Worm (Caenorhabditis elegans) whole organism, L3 larva: ENCODE data around the gene mex-5.

Experiments
- R02D3.7 ChIP-seq: fragments of 150-350 bp; optimal IDR thresholded peaks from 2 replicates; lab custom pipeline; 2014; ENCODE audit warnings: missing biosample characterization, missing genetic modification characterization
- ZK546.5 ChIP-seq: sonication (generic microtip); optimal IDR thresholded peaks from 2 replicates; lab custom pipeline; 2017; ENCODE audit warnings: missing biosample characterization, missing genetic modification characterization
- ama-1 ChIP-seq: fragments of 150-350 bp; optimal IDR thresholded peaks from 2 replicates; lab custom pipeline; 2018
- ceh-28 ChIP-seq: fragments of 150-350 bp; optimal IDR thresholded peaks from 2 replicates; lab custom pipeline; 2014; ENCODE audit warnings: missing biosample characterization, missing genetic modification reagents, missing genetic modification characterization
- daf-12 ChIP-seq: fragments of 150-350 bp; optimal IDR thresholded peaks from 2 replicates; lab custom pipeline; 2014; ENCODE audit warnings: missing biosample characterization, missing genetic modification reagents, missing genetic modification characterization
- egl-5 ChIP-seq: fragments of 150-350 bp; optimal IDR thresholded peaks from 2 replicates; lab custom pipeline; 2017; ENCODE audit warnings: missing biosample characterization, missing genetic modification reagents, missing genetic modification characterization, inconsistent platforms
- elt-1 ChIP-seq: fragments of 150-350 bp; optimal IDR thresholded peaks from 2 replicates; lab custom pipeline; 2014; ENCODE audit warnings: missing biosample characterization, missing genetic modification characterization
- elt-2 ChIP-seq: sonication (generic microtip); optimal IDR thresholded peaks from 2 replicates; lab custom pipeline; 2016; ENCODE audit warnings: missing genetic modification reagents, mild to moderate bottlenecking, missing genetic modification characterization, missing compliant biosample characterization
- elt-3 ChIP-seq, 3 experiments: fragments of 150-350 bp in 1 of 3; sonication (generic microtip) in 2 of 3; optimal IDR thresholded peaks; 2 replicates in 2 of 3; 4 replicates in 1 of 3; lab custom pipeline; 2014 to 2017; ENCODE audit warnings: missing biosample characterization in 3 of 3, missing genetic modification characterization in 3 of 3
- fkh-10 ChIP-seq: sonication (generic microtip); optimal IDR thresholded peaks from 2 replicates; lab custom pipeline; 2017; ENCODE audit warnings: missing biosample characterization, missing genetic modification reagents, missing genetic modification characterization
- fkh-2 ChIP-seq: fragments of 150-350 bp; optimal IDR thresholded peaks from 2 replicates; lab custom pipeline; 2014; ENCODE audit warnings: missing biosample characterization, missing genetic modification reagents, missing genetic modification characterization
- hmg-11 ChIP-seq: sonication (generic microtip); optimal IDR thresholded peaks from 2 replicates; lab custom pipeline; 2016; ENCODE audit warnings: missing genetic modification characterization, missing compliant biosample characterization
- jun-1 ChIP-seq: fragments of 150-350 bp; optimal IDR thresholded peaks from 2 replicates; lab custom pipeline; 2014; ENCODE audit warnings: missing biosample characterization, missing genetic modification reagents, missing genetic modification characterization
- lin-15B ChIP-seq: fragments of 150-350 bp; optimal IDR thresholded peaks from 2 replicates; lab custom pipeline; 2014; ENCODE audit warnings: missing biosample characterization, missing genetic modification characterization
- lin-39 ChIP-seq: fragments of 150-350 bp; optimal IDR thresholded peaks from 2 replicates; lab custom pipeline; 2018; ENCODE audit warnings: missing biosample characterization, missing genetic modification reagents, missing genetic modification characterization
- lsy-12 ChIP-seq: sonication (generic microtip); optimal IDR thresholded peaks from 2 replicates; lab custom pipeline; 2016; ENCODE audit warnings: mild to moderate bottlenecking, missing genetic modification characterization, missing compliant biosample characterization
- mdl-1 ChIP-seq: fragments of 150-350 bp; optimal IDR thresholded peaks from 2 replicates; lab custom pipeline; 2014; ENCODE audit warnings: missing biosample characterization, missing genetic modification characterization
- mml-1 ChIP-seq: fragments of 150-350 bp; sonication (generic microtip); optimal IDR thresholded peaks from 3 replicates; lab custom pipeline; 2014; ENCODE audit warnings: missing biosample characterization, missing genetic modification characterization
- nfya-1 ChIP-seq: sonication (generic microtip); optimal IDR thresholded peaks from 2 replicates; lab custom pipeline; 2017; ENCODE audit warnings: missing genetic modification characterization, mild to moderate bottlenecking, missing compliant biosample characterization, antibody characterized with exemption, moderate library complexity; ENCODE audit not compliant: insufficient read depth
- nhr-11 ChIP-seq: fragments of 150-350 bp; optimal IDR thresholded peaks from 2 replicates; lab custom pipeline; 2014; ENCODE audit warnings: missing biosample characterization, missing genetic modification characterization
- nhr-12 ChIP-seq: fragments of 150-350 bp; optimal IDR thresholded peaks from 2 replicates; lab custom pipeline; 2014; ENCODE audit warnings: missing biosample characterization, missing genetic modification characterization
- nhr-23 ChIP-seq: fragments of 150-350 bp; optimal IDR thresholded peaks from 2 replicates; lab custom pipeline; 2014; ENCODE audit warnings: missing biosample characterization, missing genetic modification reagents, missing genetic modification characterization
- nhr-237 ChIP-seq: fragments of 150-350 bp; optimal IDR thresholded peaks from 2 replicates; lab custom pipeline; 2014; ENCODE audit warnings: missing biosample characterization, missing genetic modification characterization
- nhr-43 ChIP-seq: sonication (generic microtip); optimal IDR thresholded peaks from 2 replicates; lab custom pipeline; 2016; ENCODE audit warnings: mild to moderate bottlenecking, missing genetic modification characterization, missing compliant biosample characterization; ENCODE audit not compliant: poor library complexity, severe bottlenecking
- sea-2 ChIP-seq: fragments of 150-350 bp; sonication (generic microtip); optimal IDR thresholded peaks from 4 replicates; lab custom pipeline; 2014; ENCODE audit warnings: missing biosample characterization, missing genetic modification reagents, missing genetic modification characterization
- skn-1 ChIP-seq: fragments of 150-350 bp; optimal IDR thresholded peaks from 2 replicates; lab custom pipeline; 2014; ENCODE audit warnings: missing biosample characterization, missing genetic modification characterization
- tbx-2 ChIP-seq: sonication (generic microtip); optimal IDR thresholded peaks from 2 replicates; lab custom pipeline; 2016; ENCODE audit warnings: mild to moderate bottlenecking, missing genetic modification characterization, missing compliant biosample characterization
- ztf-11 ChIP-seq: fragments of 150-350 bp; optimal IDR thresholded peaks from 2 replicates; lab custom pipeline; 2014; ENCODE audit warnings: missing biosample characterization, missing genetic modification characterization

Gene mex-5

DNA sequence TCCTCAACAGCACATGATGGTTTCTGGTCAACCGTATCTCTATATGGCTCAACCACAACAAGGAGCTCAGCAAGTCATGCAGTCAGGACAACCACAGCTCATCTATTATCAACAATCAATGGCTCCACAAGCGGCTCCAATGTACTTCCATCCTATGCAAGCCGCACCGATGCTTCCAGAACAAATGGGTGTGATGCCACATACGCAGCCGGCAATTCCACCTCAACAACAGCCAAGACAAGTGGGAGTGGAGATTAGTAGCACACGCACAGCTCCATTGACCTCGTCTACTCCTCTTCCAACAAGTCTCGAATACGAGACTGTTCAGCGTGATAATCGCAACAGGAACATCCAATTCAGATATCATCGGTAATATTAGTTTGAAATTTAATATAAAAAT is 521 bp downstream of the mex-5 start:
- TF ChIP-seq daf-12 (tag; lab: Kevin White, UChicago) = no peak
- TF ChIP-seq sea-2 (GFP tag; lab: Kevin White, UChicago) = no peak
- no peak for TF ChIP-seq hmg-11 (tag; lab: Kevin White, UChicago)
- TF ChIP-seq mml-1 (tag; lab: Kevin White, UChicago) = no peak
- no peak for TF ChIP-seq ceh-28 (tag; lab: Kevin White, UChicago)
- no peak for TF ChIP-seq mdl-1
- no peak for TF ChIP-seq skn-1

ce11 chrIV:13356005-13356404 is 2.5 kb downstream of the mex-5 start:
- TF ChIP-seq jun-1 (no peak), nhr-12 (no peak), ZK546.5 (tag; lab: Kevin White, UChicago) (no peak), elt-3 (tag; optimal IDR thresholded peaks at IDR 0.05; lab: Kevin White, UChicago) (no peak), daf-12 (tag; lab: Kevin White, UChicago) (no peak), nhr-43 (tag; lab: Kevin White, UChicago) (no peak), ztf-11 (no peak), fkh-10 (no peak), elt-2 (tag; lab: Kevin White, UChicago) (no peak)

DNA sequence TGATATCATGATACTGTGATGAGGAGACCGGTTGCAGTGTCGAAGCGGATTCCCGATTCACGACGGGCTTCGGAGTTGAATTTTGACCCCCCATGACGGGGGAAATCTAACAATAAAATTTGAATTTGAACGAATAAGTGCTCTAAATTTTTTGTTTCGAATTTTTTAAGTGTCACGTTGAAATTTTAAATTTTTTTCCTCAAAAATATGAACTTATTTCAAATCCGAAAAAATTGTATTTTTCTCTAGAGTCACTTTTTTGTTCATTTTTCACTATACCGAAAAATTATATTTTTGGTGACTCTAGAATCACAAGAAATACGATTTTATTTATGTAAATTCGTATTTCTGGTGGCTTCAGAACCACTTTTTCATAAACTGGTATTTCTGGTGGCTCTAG is 5.0 kb downstream of the mex-5 start, which contains the start of gene W02A2.8:
Gene W02A2.8, minus strand, starts transcription at position 101 of the 400 bp plus-strand sequence.
- TF ChIP-seq R02D3.7 (tag; lab: Kevin White, UChicago) (no peak), mdl-1 (no peak), elt-2 (tag; lab: Kevin White, UChicago) (no peak), egl-5 (tag; lab: Kevin White, UChicago) (no peak), lsy-12 (tag; lab: Kevin White, UChicago) (no peak), elt-3 (tag; optimal IDR thresholded peaks at IDR 0.05; lab: Kevin White, UChicago) (no peak), nfya-1 (tag; lab: Kevin White, UChicago) (no peak)

DNA sequence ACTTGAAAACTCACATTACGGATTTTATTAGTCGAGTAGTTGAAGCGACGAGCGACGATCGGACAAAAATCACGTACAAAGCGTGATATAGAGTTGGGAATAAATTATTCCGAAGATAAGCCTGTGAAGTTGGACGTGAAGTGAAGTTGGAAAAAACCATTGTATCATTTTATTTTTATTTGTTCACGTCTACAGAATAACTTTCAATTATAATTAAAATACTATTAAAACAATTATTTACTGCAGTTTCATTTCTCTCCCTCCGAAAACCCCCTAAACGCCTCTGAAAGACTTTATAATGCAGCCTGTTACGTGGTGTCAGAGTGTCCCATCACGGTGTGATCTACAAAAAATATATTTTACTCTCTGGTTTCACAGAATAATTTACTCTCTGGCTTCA is 6.6 kb downstream of the mex-5 start, which contains the start of gene Y62E10A.3:
Gene Y62E10A.3, minus strand, starts transcription at position 101 of the 400 bp plus-strand sequence.
- TF ChIP-seq lin-15B (tag; lab: Kevin White, UChicago) (no peak), ztf-11 (no peak)

DNA sequence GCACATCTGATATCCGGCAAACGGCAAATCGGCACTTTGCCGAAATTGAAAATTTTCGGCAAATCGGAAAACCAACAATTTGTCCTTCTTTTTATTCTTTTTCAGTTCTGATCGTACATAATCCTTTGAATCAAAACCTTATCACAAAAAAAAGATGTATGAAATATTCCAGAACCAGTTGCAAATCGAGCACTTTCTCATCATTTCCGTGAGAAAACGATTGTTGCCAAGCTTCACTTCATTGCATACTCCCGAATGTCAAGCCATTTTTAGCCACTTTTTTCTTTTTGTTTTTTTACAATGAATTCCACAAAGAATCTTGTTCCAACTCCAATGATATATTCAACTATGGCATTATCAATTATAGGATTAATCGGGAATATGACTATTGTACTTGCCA is 11.3 kb downstream of the mex-5 start, which contains the start of gene srsx-25:
Gene srsx-25, plus strand, starts transcription at position 301 of the 400 bp plus-strand sequence.
- no peak for TF ChIP-seq egl-5 (tag; lab: Kevin White, UChicago)
- no peak for TF ChIP-seq R02D3.7 (tag; lab: Kevin White, UChicago)
- TF ChIP-seq elt-1 (tag; lab: Kevin White, UChicago) = no peak
- no peak for TF ChIP-seq daf-12 (tag; lab: Kevin White, UChicago)
- no peak for TF ChIP-seq jun-1
- TF ChIP-seq nhr-237 (tag; lab: Kevin White, UChicago) = no peak
- no peak for TF ChIP-seq nfya-1 (tag; lab: Kevin White, UChicago)
- no peak for TF ChIP-seq nhr-23 (tag; lab: Kevin White, UChicago)
- no peak for TF ChIP-seq ztf-11
- TF ChIP-seq sea-2 (GFP tag; lab: Kevin White, UChicago) = no peak
- TF ChIP-seq lin-39 = no peak
- TF ChIP-seq tbx-2 (tag; lab: Kevin White, UChicago) = no peak
- no peak for TF ChIP-seq nhr-11 (tag; lab: Kevin White, UChicago)
- TF ChIP-seq hmg-11 (tag; lab: Kevin White, UChicago) = no peak

- no peak for TF ChIP-seq nfya-1 (tag; lab: Kevin White, UChicago)
- no peak for TF ChIP-seq ceh-28 (tag; lab: Kevin White, UChicago)
- no peak for TF ChIP-seq ama-1 (lab: Kevin White, UChicago)
- TF ChIP-seq ZK546.5 (tag; lab: Kevin White, UChicago) = no peak
- no peak for TF ChIP-seq nhr-12
- TF ChIP-seq nhr-11 (tag; lab: Kevin White, UChicago) = no peak
- TF ChIP-seq jun-1 = no peak
- no peak for TF ChIP-seq fkh-2 (tag; lab: Kevin White, UChicago)
- TF ChIP-seq daf-12 (tag; lab: Kevin White, UChicago) = no peak
- no peak for TF ChIP-seq lin-15B (tag; lab: Kevin White, UChicago)
Observed at ce11 chrIV:13369120-13369842, 15.8 kb downstream of the mex-5 start, which contains the start of gene agt-1. Gene agt-1, minus strand, starts transcription at chrIV:13369412.
